Worm (Caenorhabditis elegans): ENCODE measurements around the gene let-767.

let-767 gene

ce11 chrIII:6295972-6296700 is 43.6 kb downstream of the let-767 start, which contains the start of gene F47D12.7:
TSS of gene F47D12.7 (minus strand) at chrIII:6296022.
- TF ChIP-seq ceh-18 (tag; optimal IDR thresholded peaks at IDR 0.05), result no peak
- no peak for TF ChIP-seq npax-4 (tag; optimal IDR thresholded peaks at IDR 0.05)
- no peak for TF ChIP-seq unc-3 (GFP tag; conservative IDR thresholded peaks at IDR 0.05)
- TF ChIP-seq unc-3 (tag; optimal IDR thresholded peaks at IDR 0.05), result no peak
- no peak for TF ChIP-seq ceh-48 (tag; optimal IDR thresholded peaks at IDR 0.05)
- no peak for TF ChIP-seq pros-1 (tag; optimal IDR thresholded peaks at IDR 0.05)
- no peak for TF ChIP-seq ceh-31 (tag; optimal IDR thresholded peaks at IDR 0.05)
- TF ChIP-seq ceh-22 (tag; optimal IDR thresholded peaks at IDR 0.05), result no peak
- no peak for TF ChIP-seq pha-4 (tag; optimal IDR thresholded peaks at IDR 0.05)
- no peak for TF ChIP-seq unc-42 (tag; optimal IDR thresholded peaks at IDR 0.05)
- no peak for TF ChIP-seq fkh-10 (GFP tag; optimal IDR thresholded peaks at IDR 0.05)
- no peak for TF ChIP-seq C08G9.2 (tag; optimal IDR thresholded peaks at IDR 0.05)
- TF ChIP-seq hlh-30 (tag; optimal IDR thresholded peaks at IDR 0.05; ENCODE audit: insufficient read depth), result no peak
- no peak for TF ChIP-seq ama-1 (optimal IDR thresholded peaks at IDR 0.05)

- TF ChIP-seq unc-55 (GFP tag; optimal IDR thresholded peaks at IDR 0.05) (no peak), ceh-14 (tag; optimal IDR thresholded peaks at IDR 0.05) (no peak)
Observed at ce11 chrIII:6290469-6291182, 49.1 kb downstream of the let-767 start.

ce11 chrIII:6289366-6289765 is 50.4 kb downstream of the let-767 start:
- TF ChIP-seq ceh-14 (tag; optimal IDR thresholded peaks at IDR 0.05) (no peak), eyg-1 (tag; optimal IDR thresholded peaks at IDR 0.05) (no peak), syd-9 (tag; optimal IDR thresholded peaks at IDR 0.05) (no peak), ttx-3 (tag; optimal IDR thresholded peaks at IDR 0.05) (no peak), ceh-9 (tag; optimal IDR thresholded peaks at IDR 0.05) (no peak), ets-4 (tag; optimal IDR thresholded peaks at IDR 0.05) (no peak), hlh-6 (tag; optimal IDR thresholded peaks at IDR 0.05) (no peak), npax-4 (tag; optimal IDR thresholded peaks at IDR 0.05) (no peak), pqm-1 (tag; optimal IDR thresholded peaks at IDR 0.05) (no peak), gmeb-2 (tag; optimal IDR thresholded peaks at IDR 0.05) (no peak), ceh-22 (tag; optimal IDR thresholded peaks at IDR 0.05) (no peak), hlh-13 (GFP tag; optimal IDR thresholded peaks at IDR 0.05) (no peak), madf-2 (tag; optimal IDR thresholded peaks at IDR 0.05) (no peak), ceh-30 (tag; optimal IDR thresholded peaks at IDR 0.05) (no peak)
